Fruit fly (Drosophila melanogaster): ENCODE results near the gene Mo25.

DNA sequence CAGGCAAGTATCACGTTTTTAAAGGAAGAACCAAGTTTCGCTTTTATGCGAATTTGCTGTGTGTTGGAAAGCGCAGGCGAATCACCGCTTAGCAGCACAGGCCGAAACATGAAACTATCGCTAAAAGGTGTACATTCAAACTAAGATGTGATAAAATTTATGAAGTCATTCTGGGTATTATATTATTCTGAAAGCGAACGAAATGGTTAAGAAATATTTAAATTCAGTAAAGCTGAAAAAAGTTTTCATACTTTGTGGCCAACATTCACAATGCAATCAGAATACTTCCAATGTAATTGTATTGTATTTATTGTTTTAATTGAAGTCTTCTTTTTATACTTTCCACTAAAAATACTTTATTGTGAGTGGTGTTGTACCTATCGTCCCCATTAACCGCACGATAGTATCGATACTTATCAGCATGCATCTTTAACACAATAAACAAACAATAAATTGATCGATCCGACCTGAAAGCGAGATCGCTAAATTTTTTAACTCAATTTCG lies 34.0 kb downstream of the Mo25 start, which contains the start of gene Smn:
- no peak for TF ChIP-seq CG8478 (optimal IDR thresholded peaks at IDR 0.05)
- TF ChIP-seq CTCF (optimal IDR thresholded peaks at IDR 0.05) = no peak
